Worm (Caenorhabditis elegans): Measurements from ENCODE around the gene F20A1.2.

The F20A1.2 gene

ce11 chrV:7093720-7094401 lies 47.8 kb downstream of the F20A1.2 start, which contains the start of gene nhr-135 (continued):
- TF ChIP-seq tbx-2 (tag; optimal IDR thresholded peaks at IDR 0.05): peak; percentile 40

DNA sequence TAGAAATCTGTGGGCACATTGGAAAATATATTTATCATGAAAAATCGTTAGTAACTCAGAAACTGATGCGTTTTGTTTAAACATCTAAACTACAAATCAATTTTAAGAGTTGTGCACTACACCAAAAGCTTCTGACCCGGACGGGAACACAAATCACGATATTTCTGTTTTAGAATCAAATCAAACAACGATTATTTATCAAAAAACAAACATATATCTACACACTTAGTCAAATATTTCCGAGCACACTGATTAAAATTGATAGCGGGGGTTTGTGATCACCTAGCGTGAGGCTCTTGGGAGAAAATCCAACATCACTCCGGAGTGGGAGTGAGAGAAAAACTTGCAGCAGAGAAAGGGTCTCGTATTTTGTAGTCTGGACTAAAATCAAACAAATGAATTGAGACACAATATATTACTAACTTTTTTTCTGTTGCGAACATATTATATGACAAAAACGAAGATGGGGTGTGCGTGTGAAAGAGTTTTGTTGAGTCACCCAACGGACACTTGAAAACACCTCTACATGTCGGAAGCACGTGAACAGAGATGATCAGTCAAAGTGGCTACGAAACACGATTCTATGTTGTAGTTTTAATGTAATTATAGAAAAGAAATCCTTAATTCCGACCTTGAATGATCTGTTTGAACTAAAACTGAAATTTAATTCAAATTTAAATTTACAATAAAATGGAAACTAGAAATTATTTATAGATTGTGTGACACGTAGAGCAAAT lies 49.3 kb downstream of the F20A1.2 start:
- peak; percentile 71 for TF ChIP-seq nhr-85 (tag)
- peak; percentile 14 for TF ChIP-seq dsc-1 (tag; optimal IDR thresholded peaks at IDR 0.05)
- TF ChIP-seq nhr-71 (tag; optimal IDR thresholded peaks at IDR 0.05): peak; percentile 19
- TF ChIP-seq lir-3 (tag; optimal IDR thresholded peaks at IDR 0.05; ENCODE audit: poor library complexity): no peak
- peak; percentile 51 for TF ChIP-seq nhr-20 (tag; optimal IDR thresholded peaks at IDR 0.05)
- TF ChIP-seq lin-14 (GFP tag; optimal IDR thresholded peaks at IDR 0.05): peak; percentile 15
- TF ChIP-seq elt-2 (tag; optimal IDR thresholded peaks at IDR 0.05): peak; percentile 67
- TF ChIP-seq rnt-1 (tag; optimal IDR thresholded peaks at IDR 0.05): no peak

ce11 chrV:7096129-7096730 lies 50.1 kb downstream of the F20A1.2 start:
- TF ChIP-seq zag-1 (tag; optimal IDR thresholded peaks at IDR 0.05) (no peak), efl-1 (optimal IDR thresholded peaks at IDR 0.05) (no peak), efl-1 (GFP tag; optimal IDR thresholded peaks at IDR 0.05 in 1 of 2) (peak in 1 of 2 experiments; percentile 91)

ce11 chrV:7096811-7097210 lies 50.7 kb downstream of the F20A1.2 start:
- TF ChIP-seq fkh-8 (tag; optimal IDR thresholded peaks at IDR 0.05) (no peak), efl-1 (optimal IDR thresholded peaks at IDR 0.05) (no peak), efl-1 (GFP tag; optimal IDR thresholded peaks at IDR 0.05 in 1 of 2) (peak in 1 of 2 experiments; percentile 6)
